Worm (Caenorhabditis elegans): Measurements from ENCODE around the gene nhr-209.

- TF ChIP-seq nfya-2 (GFP tag; IDR thresholded peaks at IDR 0.05) (no peak), hrde-1 (tag; optimal IDR thresholded peaks at IDR 0.05; ENCODE audit: borderline replicate concordance) (no peak), lag-1 (GFP tag; IDR thresholded peaks at IDR 0.05) (no peak), hlh-26 (GFP tag; conservative IDR thresholded peaks at IDR 0.05) (no peak), bed-2 (GFP tag; IDR thresholded peaks at IDR 0.05) (no peak), athp-1 (tag; optimal IDR thresholded peaks at IDR 0.05) (no peak), attf-3 (GFP tag; conservative IDR thresholded peaks at IDR 0.05) (no peak), nfya-1 (tag; optimal IDR thresholded peaks at IDR 0.05; ENCODE audit: borderline replicate concordance, insufficient read depth) (no peak), ztf-26 (tag; optimal IDR thresholded peaks at IDR 0.05) (no peak), madf-6 (GFP tag; IDR thresholded peaks at IDR 0.05) (no peak), lin-40 (tag; optimal IDR thresholded peaks at IDR 0.05) (no peak), snpc-1.1 (tag; optimal IDR thresholded peaks at IDR 0.05; ENCODE audit: insufficient read depth) (no peak), dpl-1 (GFP tag; optimal IDR thresholded peaks at IDR 0.05) (no peak)
Observed at ce11 chrV:12082932-12083331, 15.0 kb upstream of the nhr-209 start, which contains the start of gene R07B7.10.
